Worm (Caenorhabditis elegans): ENCODE data around the gene vps-11.

The vps-11 gene

DNA sequence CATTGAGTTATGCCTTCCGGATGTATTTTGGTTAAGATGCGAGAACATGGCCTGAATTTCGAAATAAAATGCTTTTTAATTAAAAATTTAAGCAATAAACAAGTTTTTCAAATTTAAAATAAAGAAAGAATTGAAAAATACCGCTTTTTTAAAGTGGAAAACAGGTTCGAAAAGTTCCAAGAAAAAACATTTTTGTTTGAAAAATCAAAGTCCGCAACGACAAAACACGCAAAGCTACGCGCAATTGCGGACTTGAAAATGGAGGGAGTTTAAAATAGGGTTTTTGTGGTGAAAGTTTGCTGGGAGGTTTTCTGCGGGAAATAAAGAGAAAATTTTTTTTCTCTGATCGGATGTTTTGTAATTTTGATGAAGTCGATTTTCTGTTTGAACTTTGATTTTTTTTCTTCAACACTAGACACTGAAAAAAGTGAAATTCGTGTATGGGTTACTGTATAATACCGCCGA lies 5.2 kb upstream of the vps-11 start, which contains the start of gene npp-19 (continued):
- no peak for TF ChIP-seq F57C9.4 (tag; optimal IDR thresholded peaks at IDR 0.05)
- TF ChIP-seq cebp-1 (GFP tag; IDR thresholded peaks at IDR 0.05), result no peak
- peak; percentile 2 for TF ChIP-seq cebp-1 (tag; optimal IDR thresholded peaks at IDR 0.05)
- TF ChIP-seq die-1 (tag; optimal IDR thresholded peaks at IDR 0.05), result no peak
- no peak for TF ChIP-seq repo-1 (tag; optimal IDR thresholded peaks at IDR 0.05)
- no peak for TF ChIP-seq tbx-9 (tag; optimal IDR thresholded peaks at IDR 0.05; ENCODE audit: borderline replicate concordance)
- TF ChIP-seq F23B12.7 (tag; optimal IDR thresholded peaks at IDR 0.05; ENCODE audit: insufficient read depth), result peak; percentile 52
- TF ChIP-seq F10E7.11 (tag; optimal IDR thresholded peaks at IDR 0.05), result no peak
- peak; percentile 47 for TF ChIP-seq F33H1.4 (GFP tag; IDR thresholded peaks at IDR 0.05)
- no peak for TF ChIP-seq unc-130 (GFP tag; optimal IDR thresholded peaks at IDR 0.05)
- no peak for TF ChIP-seq nhr-90 (tag; optimal IDR thresholded peaks at IDR 0.05)
- peak; percentile 99 for TF ChIP-seq lin-54 (GFP tag; optimal IDR thresholded peaks at IDR 0.05)
- no peak for TF ChIP-seq chd-7 (tag; optimal IDR thresholded peaks at IDR 0.05)
- peak; percentile 46 for TF ChIP-seq attf-5 (GFP tag; optimal IDR thresholded peaks at IDR 0.05)
- TF ChIP-seq ztf-26 (tag; optimal IDR thresholded peaks at IDR 0.05), result no peak
- TF ChIP-seq mcd-1 (GFP tag; IDR thresholded peaks at IDR 0.05), result peak; percentile 55
- TF ChIP-seq sea-2 (GFP tag; IDR thresholded peaks at IDR 0.05), result no peak
- no peak for TF ChIP-seq ztf-3 (GFP tag; optimal IDR thresholded peaks at IDR 0.05)
- TF ChIP-seq dpl-1 (GFP tag; optimal IDR thresholded peaks at IDR 0.05), result peak; percentile 96
- peak; percentile 52 for TF ChIP-seq lin-40 (tag; optimal IDR thresholded peaks at IDR 0.05)
- no peak for TF ChIP-seq attf-3 (GFP tag; conservative IDR thresholded peaks at IDR 0.05)
- TF ChIP-seq F22D6.2 (tag; optimal IDR thresholded peaks at IDR 0.05), result no peak
- no peak for TF ChIP-seq Y56A3A.18 (GFP tag; IDR thresholded peaks at IDR 0.05)
- no peak for TF ChIP-seq D2030.7 (GFP tag; IDR thresholded peaks at IDR 0.05)
- no peak for TF ChIP-seq B0019.2 (GFP tag; conservative IDR thresholded peaks at IDR 0.05)
- TF ChIP-seq tlf-1 (GFP tag; optimal IDR thresholded peaks at IDR 0.05), result no peak
- no peak for TF ChIP-seq somi-1 (GFP tag; optimal IDR thresholded peaks at IDR 0.05)
- TF ChIP-seq nhr-27 (tag; optimal IDR thresholded peaks at IDR 0.05), result no peak
- TF ChIP-seq nfyb-1 (GFP tag; IDR thresholded peaks at IDR 0.05), result 0 out of 2 replicates have a peak, but pooled peaks have one; percentile 34
- TF ChIP-seq ztf-25 (GFP tag; IDR thresholded peaks at IDR 0.05), result no peak

DNA sequence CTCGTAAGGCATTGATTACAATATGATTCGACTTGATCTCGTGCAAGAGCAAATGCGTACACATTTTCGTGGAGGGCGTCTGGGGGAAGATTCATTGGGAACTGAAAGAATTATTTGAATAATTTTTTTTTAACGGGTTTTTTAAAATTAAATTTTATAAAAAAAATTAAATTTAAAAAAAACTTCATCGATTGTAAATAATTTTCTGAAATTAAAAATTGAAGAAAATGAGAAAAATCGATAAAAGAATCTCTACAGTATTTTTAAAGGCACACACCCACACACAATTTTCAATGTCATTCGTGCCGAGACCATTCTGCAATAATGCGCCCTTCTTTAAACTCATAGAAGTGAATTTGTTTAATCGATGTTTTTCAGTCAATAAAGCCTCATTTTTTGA lies 2.9 kb upstream of the vps-11 start, which contains the start of gene set-14:
Gene set-14, minus strand, starts transcription at position 101 of the 400 bp plus-strand sequence.
- TF ChIP-seq mes-4 (tag; optimal IDR thresholded peaks at IDR 0.05) (no peak), F52B5.7 (tag; optimal IDR thresholded peaks at IDR 0.05) (no peak), F33H1.4 (GFP tag; IDR thresholded peaks at IDR 0.05) (no peak), atf-7 (tag; optimal IDR thresholded peaks at IDR 0.05) (no peak), tbx-9 (tag; optimal IDR thresholded peaks at IDR 0.05; ENCODE audit: borderline replicate concordance) (no peak), madf-6 (GFP tag; IDR thresholded peaks at IDR 0.05) (peak; percentile 21; the same call in 1 of the 2 replicates), ceh-91 (GFP tag; IDR thresholded peaks at IDR 0.05) (no peak), ekl-4 (GFP tag; IDR thresholded peaks at IDR 0.05) (no peak), lsl-1 (GFP tag; optimal IDR thresholded peaks at IDR 0.05) (peak; percentile 18), unc-62 (GFP tag; optimal IDR thresholded peaks at IDR 0.05) (no peak), B0035.1 (tag; optimal IDR thresholded peaks at IDR 0.05) (no peak), Y53G8AR.9 (GFP tag; conservative IDR thresholded peaks at IDR 0.05) (no peak), ztf-26 (tag; optimal IDR thresholded peaks at IDR 0.05) (no peak), mel-28 (tag; optimal IDR thresholded peaks at IDR 0.05; ENCODE audit: borderline replicate concordance) (no peak), snpc-4 (GFP tag; optimal IDR thresholded peaks at IDR 0.05) (no peak), snpc-4 (tag; optimal IDR thresholded peaks at IDR 0.05) (no peak)
